Fruit fly (Drosophila melanogaster) whole organism, embryonic: ENCODE measurements around the gene Patj.
A peak's percentile ranks its signal among the peaks of the same experiment; 100 is the strongest.

Source experiments
- BEAF-32 ChIP-seq: fragments of 200-800 bp; sonication (Bioruptor generic); optimal IDR thresholded peaks from 3 replicates; lab custom pipeline; 2017; ENCODE audit warnings: missing biosample characterization, missing genetic modification characterization, mild to moderate bottlenecking, moderate library complexity, missing genetic modification reagents
- Bgb ChIP-seq: fragments of 200-800 bp; sonication (Bioruptor generic); IDR thresholded peaks from 2 replicates; pipeline ENCODE4 v1.3.6; 2022; ENCODE audit warnings: missing biosample characterization, missing genetic modification characterization; ENCODE audit not compliant: partially characterized antibody
- CG10267 ChIP-seq: fragments of 200-800 bp; sonication (Bioruptor generic); optimal IDR thresholded peaks from 2 replicates; lab custom pipeline; 2018; ENCODE audit warnings: missing biosample characterization, mild to moderate bottlenecking, missing genetic modification characterization, moderate library complexity
- CG10654 ChIP-seq: fragments of 200-800 bp; sonication (Bioruptor generic); optimal IDR thresholded peaks from 2 replicates; lab custom pipeline; 2016; ENCODE audit warnings: missing biosample characterization, missing genetic modification characterization
- CG11093 ChIP-seq: fragments of 200-800 bp; sonication (Bioruptor generic); IDR thresholded peaks from 3 replicates; pipeline ENCODE4 v1.3.6; 2022; ENCODE audit warnings: missing biosample characterization, missing genetic modification characterization
- CG11560 ChIP-seq: fragments of 200-800 bp; sonication (Bioruptor generic); IDR thresholded peaks from 3 replicates; pipeline ENCODE4 v1.3.6; 2022; ENCODE audit warnings: missing biosample characterization, missing genetic modification characterization
- CG12769 ChIP-seq: fragments of 200-800 bp; sonication (Bioruptor generic); optimal IDR thresholded peaks from 2 replicates; lab custom pipeline; 2019; ENCODE audit warnings: missing biosample characterization, mild to moderate bottlenecking, missing genetic modification characterization, moderate library complexity
- CG13424 ChIP-seq: fragments of 200-800 bp; sonication (Bioruptor generic); optimal IDR thresholded peaks from 2 replicates; lab custom pipeline; 2019; ENCODE audit warnings: missing biosample characterization, mild to moderate bottlenecking, missing genetic modification characterization, moderate library complexity
- CG14860 ChIP-seq: fragments of 200-800 bp; sonication (Bioruptor generic); IDR thresholded peaks from 3 replicates; pipeline ENCODE4 v1.3.6; 2022; ENCODE audit warnings: missing biosample characterization, missing genetic modification characterization; ENCODE audit not compliant: partially characterized antibody
- CG16813 ChIP-seq: fragments of 200-800 bp; sonication (Bioruptor generic); IDR thresholded peaks from 3 replicates; pipeline ENCODE4 v1.3.6; 2022; ENCODE audit warnings: missing biosample characterization, missing genetic modification characterization; ENCODE audit not compliant: partially characterized antibody
- CG17186 ChIP-seq: fragments of 200-800 bp; sonication (Bioruptor generic); optimal IDR thresholded peaks from 3 replicates; lab custom pipeline; 2017; ENCODE audit warnings: missing biosample characterization, missing genetic modification reagents, missing genetic modification characterization
- CG17328 ChIP-seq: fragments of 200-800 bp; sonication (Bioruptor generic); IDR thresholded peaks from 2 replicates; pipeline ENCODE4 v1.3.6; 2022; ENCODE audit warnings: missing biosample characterization, missing genetic modification characterization
- CG31224 ChIP-seq: fragments of 200-800 bp; sonication (Bioruptor generic); IDR thresholded peaks from 2 replicates; pipeline ENCODE4 v1.3.6; 2022; ENCODE audit warnings: missing biosample characterization, missing genetic modification characterization
- CG34224 ChIP-seq: fragments of 200-800 bp; sonication (Bioruptor generic); IDR thresholded peaks from 3 replicates; pipeline ENCODE4 v1.3.6; 2022; ENCODE audit warnings: missing biosample characterization, missing genetic modification characterization; ENCODE audit not compliant: partially characterized antibody
- CG6272 ChIP-seq: fragments of 200-800 bp; sonication (Bioruptor generic); IDR thresholded peaks from 2 replicates; pipeline ENCODE4 v1.3.6; 2022; ENCODE audit warnings: missing biosample characterization, missing genetic modification characterization
- CG9727 ChIP-seq: fragments of 200-800 bp; sonication (Bioruptor generic); optimal IDR thresholded peaks from 3 replicates; lab custom pipeline; 2017; ENCODE audit warnings: missing biosample characterization, mild to moderate bottlenecking, missing genetic modification characterization
- CoRest ChIP-seq: fragments of 200-800 bp; sonication (Bioruptor generic); optimal IDR thresholded peaks from 3 replicates; lab custom pipeline; 2018; ENCODE audit warnings: missing biosample characterization, mild to moderate bottlenecking, missing genetic modification characterization, moderate library complexity
- Dp ChIP-seq: fragments of 200-800 bp; sonication (Bioruptor generic); optimal IDR thresholded peaks from 2 replicates; lab custom pipeline; 2018; ENCODE audit warnings: missing biosample characterization, mild to moderate bottlenecking, missing genetic modification characterization, moderate library complexity
- Dref ChIP-seq: fragments of 200-800 bp; sonication (Bioruptor generic); IDR thresholded peaks from 2 replicates; pipeline ENCODE4 v1.3.6; 2022; ENCODE audit warnings: missing biosample characterization, missing genetic modification characterization
- HLH4C ChIP-seq: fragments of 200-800 bp; sonication (Bioruptor generic); IDR thresholded peaks from 3 replicates; pipeline ENCODE4 v1.3.6; 2022; ENCODE audit warnings: missing biosample characterization, missing genetic modification characterization; ENCODE audit not compliant: partially characterized antibody
- Med ChIP-seq: fragments of 200-800 bp; sonication (Bioruptor generic); peaks from one replicate; lab custom pipeline; 2016; ENCODE audit warnings: missing biosample characterization, missing genetic modification characterization, mild to moderate bottlenecking, inconsistent platforms, moderate library complexity
- NC2α ChIP-seq: fragments of 200-800 bp; sonication (Bioruptor generic); optimal IDR thresholded peaks from 2 replicates; lab custom pipeline; 2016; ENCODE audit warnings: missing biosample characterization, missing genetic modification characterization
- Nf-YA ChIP-seq: fragments of 200-800 bp; sonication (Bioruptor generic); IDR thresholded peaks from 2 replicates; pipeline ENCODE4 v1.3.6; 2022; ENCODE audit warnings: missing biosample characterization, missing genetic modification characterization
- Opbp ChIP-seq: fragments of 200-800 bp; sonication (Bioruptor generic); IDR thresholded peaks from 3 replicates; pipeline ENCODE4 v1.3.6; 2022; ENCODE audit warnings: missing biosample characterization, missing genetic modification characterization; ENCODE audit not compliant: partially characterized antibody
- Scr ChIP-seq: fragments of 200-800 bp; sonication (Bioruptor generic); IDR thresholded peaks from 2 replicates; pipeline ENCODE4 v1.3.6; 2022; ENCODE audit warnings: missing biosample characterization, missing genetic modification characterization; ENCODE audit not compliant: partially characterized antibody
- Sry-δ ChIP-seq: fragments of 200-800 bp; sonication (Bioruptor generic); optimal IDR thresholded peaks from 2 replicates; lab custom pipeline; 2016; ENCODE audit warnings: missing biosample characterization, missing genetic modification characterization
- amos ChIP-seq: fragments of 200-800 bp; sonication (Bioruptor generic); IDR thresholded peaks from 2 replicates; pipeline ENCODE4 v1.3.6; 2022; ENCODE audit warnings: missing biosample characterization, missing genetic modification characterization; ENCODE audit not compliant: partially characterized antibody
- bbx ChIP-seq: fragments of 200-800 bp; sonication (Bioruptor generic); IDR thresholded peaks from 2 replicates; pipeline ENCODE4 v1.3.6; 2022; ENCODE audit warnings: missing biosample characterization, missing genetic modification characterization; ENCODE audit not compliant: partially characterized antibody
- dmrt11E ChIP-seq: fragments of 200-800 bp; sonication (Bioruptor generic); optimal IDR thresholded peaks from 3 replicates; lab custom pipeline; 2018; ENCODE audit warnings: missing biosample characterization, mild to moderate bottlenecking, missing genetic modification characterization, moderate library complexity
- dysf ChIP-seq: fragments of 200-800 bp; sonication (Bioruptor generic); IDR thresholded peaks from 3 replicates; pipeline ENCODE4 v1.3.6; 2022; ENCODE audit warnings: missing biosample characterization, missing genetic modification characterization
- fd64A ChIP-seq: fragments of 200-800 bp; sonication (Bioruptor generic); optimal IDR thresholded peaks from 3 replicates; lab custom pipeline; 2018; ENCODE audit warnings: missing biosample characterization, mild to moderate bottlenecking, missing genetic modification characterization
- fru ChIP-seq: fragments of >200 bp; optimal IDR thresholded peaks from 2 replicates; lab custom pipeline; 2017
- grn ChIP-seq: fragments of 200-800 bp; sonication (Bioruptor generic); optimal IDR thresholded peaks from 3 replicates; lab custom pipeline; 2017; ENCODE audit warnings: missing biosample characterization, missing genetic modification characterization
- hb ChIP-seq: fragments of 200-800 bp; sonication (Bioruptor generic); IDR thresholded peaks from 3 replicates; pipeline ENCODE4 v1.3.6; 2022; ENCODE audit warnings: missing biosample characterization, missing genetic modification characterization; ENCODE audit not compliant: partially characterized antibody
- hbn ChIP-seq: fragments of 200-800 bp; sonication (Bioruptor generic); IDR thresholded peaks from 2 replicates; pipeline ENCODE4 v1.3.6; 2022; ENCODE audit warnings: missing biosample characterization, missing genetic modification characterization; ENCODE audit not compliant: partially characterized antibody
- inv ChIP-seq: fragments of 200-800 bp; sonication (Bioruptor generic); IDR thresholded peaks from 2 replicates; pipeline ENCODE4 v1.3.6; 2022; ENCODE audit warnings: missing biosample characterization, missing genetic modification characterization; ENCODE audit not compliant: partially characterized antibody
- jigr1 ChIP-seq: fragments of 200-800 bp; sonication (Bioruptor generic); IDR thresholded peaks from 3 replicates; pipeline ENCODE4 v1.3.6; 2022; ENCODE audit warnings: missing biosample characterization, missing genetic modification characterization
- knrl ChIP-seq: fragments of 200-800 bp; sonication (Bioruptor generic); IDR thresholded peaks from 3 replicates; pipeline ENCODE4 v1.3.6; 2022; ENCODE audit warnings: missing biosample characterization, missing genetic modification characterization; ENCODE audit not compliant: partially characterized antibody
- maf-S ChIP-seq: fragments of 200-800 bp; sonication (Bioruptor generic); optimal IDR thresholded peaks from 2 replicates; lab custom pipeline; 2016; ENCODE audit warnings: missing biosample characterization, missing genetic modification characterization
- mam ChIP-seq: fragments of 200-800 bp; sonication (Bioruptor generic); optimal IDR thresholded peaks from 3 replicates; lab custom pipeline; 2016; ENCODE audit warnings: missing biosample characterization, missing genetic modification characterization
- nerfin-2 ChIP-seq: fragments of 200-800 bp; sonication (Bioruptor generic); IDR thresholded peaks from 2 replicates; pipeline ENCODE4 v1.3.6; 2022; ENCODE audit warnings: missing biosample characterization, missing genetic modification characterization; ENCODE audit not compliant: partially characterized antibody
- pzg ChIP-seq: fragments of 200-800 bp; sonication (Bioruptor generic); optimal IDR thresholded peaks from 3 replicates; lab custom pipeline; 2018; ENCODE audit warnings: missing biosample characterization, mild to moderate bottlenecking, missing genetic modification characterization, moderate library complexity
- slp2 ChIP-seq: fragments of 200-800 bp; sonication (Bioruptor generic); optimal IDR thresholded peaks from 2 replicates; lab custom pipeline; 2016; ENCODE audit warnings: missing biosample characterization, missing genetic modification characterization
- sna ChIP-seq: fragments of 200-800 bp; sonication (Bioruptor generic); IDR thresholded peaks from 2 replicates; pipeline ENCODE4 v1.3.6; 2022; ENCODE audit warnings: missing biosample characterization, missing genetic modification characterization; ENCODE audit not compliant: partially characterized antibody
- sob ChIP-seq: fragments of 200-800 bp; sonication (Bioruptor generic); IDR thresholded peaks from 2 replicates; pipeline ENCODE4 v1.3.6; 2022; ENCODE audit warnings: missing biosample characterization, missing genetic modification characterization
- zen ChIP-seq: fragments of 200-800 bp; sonication (Bioruptor generic); optimal IDR thresholded peaks from 3 replicates; lab custom pipeline; 2018; ENCODE audit warnings: missing biosample characterization, mild to moderate bottlenecking, missing genetic modification characterization, moderate library complexity

Gene Patj

DNA sequence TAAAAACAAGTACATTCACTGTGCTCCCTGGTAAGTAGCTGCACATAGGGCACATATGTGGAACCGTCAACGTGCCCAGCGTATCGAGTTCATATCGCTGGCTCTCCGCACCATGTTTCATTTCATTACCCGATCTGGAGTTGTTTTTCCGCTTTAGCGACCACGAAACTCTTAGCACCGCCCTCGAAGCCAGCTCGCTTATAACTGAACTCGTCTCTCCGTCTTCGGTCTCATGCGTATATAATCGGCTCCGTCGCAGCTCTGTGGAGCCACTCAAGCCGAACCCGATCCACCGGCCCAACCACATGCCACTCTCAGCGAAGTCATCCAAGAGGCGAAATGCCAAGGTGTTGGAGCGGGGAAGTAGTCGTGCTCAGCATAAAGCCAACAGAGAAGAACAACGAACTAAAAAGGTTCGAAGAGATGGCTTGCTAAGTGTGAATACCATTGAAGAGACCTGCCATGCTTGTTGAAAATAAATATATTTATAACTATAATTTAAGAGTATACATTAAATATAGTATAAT, 43.1 kb upstream of the Patj start, which contains the start of gene Cht2 (continued):
- TF ChIP-seq CG31224, result 0 out of 2 replicates have a peak, but pooled peaks have one; percentile 12
- 0 out of 2 replicates have a peak, but pooled peaks have one; percentile 7 for TF ChIP-seq Dref (GFP tag; lab: Robert Waterston, UW)

dm6 chr3L:1756143-1756542, 42.5 kb upstream of the Patj start, which contains the start of gene CG8001:
TSS of gene CG8001 (plus strand) at chr3L:1756159.
- TF ChIP-seq dysf (GFP tag; lab: Robert Waterston, UW) (no peak), fd64A (GFP tag; lab: Kevin White, UChicago) (no peak), CG11560 (tag; lab: Robert Waterston, UW) (no peak), knrl (GFP tag; lab: Robert Waterston, UW) (peak; percentile 44; the same call in 2 of the 3 replicates), BEAF-32 (peak; percentile 67), hbn (GFP tag; lab: Robert Waterston, UW) (peak; percentile 66), CG13424 (tag; lab: Kevin White, UChicago) (no peak), HLH4C (GFP tag; lab: Robert Waterston, UW) (peak; percentile 61), Scr (GFP tag; lab: Robert Waterston, UW) (peak; percentile 64), zen (tag; lab: Kevin White, UChicago) (no peak), Dref (GFP tag; lab: Robert Waterston, UW) (peak; percentile 76), inv (GFP tag; lab: Robert Waterston, UW) (peak; percentile 28; the same call in 1 of the 2 replicates), sna (GFP tag; lab: Robert Waterston, UW) (peak; percentile 41; the same call in 1 of the 2 replicates), CG17186 (GFP tag; lab: Kevin White, UChicago) (peak; percentile 57), CG10267 (no peak), CG16813 (GFP tag; lab: Robert Waterston, UW) (0 out of 3 replicates have a peak, but pooled peaks have one; percentile 33), grn (peak; percentile 31), CG12769 (tag; lab: Kevin White, UChicago) (no peak), Bgb (GFP tag; lab: Robert Waterston, UW) (peak; percentile 71), CG10654 (GFP tag; lab: Kevin White, UChicago) (no peak), CG14860 (GFP tag; lab: Robert Waterston, UW) (0 out of 3 replicates have a peak, but pooled peaks have one; percentile 37), sob (peak; percentile 31; the same call in 1 of the 2 replicates), Med (GFP tag; lab: Kevin White, UChicago) (peak; percentile 75), CG11093 (GFP tag; lab: Robert Waterston, UW) (no peak), hb (peak; percentile 65; the same call in 1 of the 3 replicates), CG34224 (peak; percentile 56; the same call in 2 of the 3 replicates), CoRest (no peak), Nf-YA (GFP tag; lab: Robert Waterston, UW) (no peak), dmrt11E (tag; lab: Kevin White, UChicago) (no peak), mam (GFP tag; lab: Kevin White, UChicago) (no peak), amos (peak; percentile 64; the same call in 1 of the 2 replicates), jigr1 (GFP tag; lab: Robert Waterston, UW) (no peak), Sry-δ (GFP tag; lab: Kevin White, UChicago) (peak; percentile 83), CG9727 (GFP tag; lab: Kevin White, UChicago) (no peak), bbx (GFP tag; lab: Robert Waterston, UW) (peak; percentile 69), pzg (GFP tag; lab: Kevin White, UChicago) (peak; percentile 45), slp2 (no peak), fru (lab: Kevin White, UChicago) (no peak), nerfin-2 (GFP tag; lab: Robert Waterston, UW) (peak; percentile 36; the same call in 1 of the 2 replicates), maf-S (GFP tag; lab: Kevin White, UChicago) (no peak), CG6272 (GFP tag; lab: Robert Waterston, UW) (no peak), NC2α (GFP tag; lab: Kevin White, UChicago) (no peak), CG17328 (GFP tag; lab: Robert Waterston, UW) (no peak), Opbp (GFP tag; lab: Robert Waterston, UW) (peak; percentile 49; the same call in 2 of the 3 replicates), Dp (GFP tag; lab: Kevin White, UChicago) (peak; percentile 90)
